Worm (Caenorhabditis elegans) whole organism, L2 larva: ENCODE data around the gene srg-24.

ENCODE experiments used
- ZK546.5 ChIP-seq: sonication (generic microtip); optimal IDR thresholded peaks from 2 replicates; lab custom pipeline; 2017; ENCODE audit warnings: missing biosample characterization, missing genetic modification characterization
- alr-1 ChIP-seq: fragments of 150-350 bp; optimal IDR thresholded peaks from 2 replicates; lab custom pipeline; 2014; ENCODE audit warnings: missing biosample characterization, missing genetic modification characterization
- blmp-1 ChIP-seq: sonication (generic microtip); optimal IDR thresholded peaks from 2 replicates; lab custom pipeline; 2017; ENCODE audit warnings: missing genetic modification characterization, mild to moderate bottlenecking, missing compliant biosample characterization, antibody characterized with exemption, moderate library complexity; ENCODE audit not compliant: insufficient read depth
- ceh-16 ChIP-seq: fragments of 150-350 bp; optimal IDR thresholded peaks from 2 replicates; lab custom pipeline; 2014; ENCODE audit warnings: missing biosample characterization, missing genetic modification characterization
- ceh-82 ChIP-seq: fragments of 150-350 bp; optimal IDR thresholded peaks from 2 replicates; lab custom pipeline; 2014; ENCODE audit warnings: missing biosample characterization, missing genetic modification characterization
- crh-2 ChIP-seq: sonication (generic microtip); optimal IDR thresholded peaks from 2 replicates; lab custom pipeline; 2017; ENCODE audit warnings: missing biosample characterization, missing genetic modification characterization
- dmd-4 ChIP-seq: sonication (generic microtip); optimal IDR thresholded peaks from 2 replicates; lab custom pipeline; 2017; ENCODE audit warnings: missing biosample characterization, missing genetic modification characterization
- egl-27 ChIP-seq: sonication (generic microtip); optimal IDR thresholded peaks from 3 replicates; lab custom pipeline; 2017; ENCODE audit warnings: missing biosample characterization, missing genetic modification reagents, missing genetic modification characterization
- elt-1 ChIP-seq: fragments of 150-350 bp; optimal IDR thresholded peaks from 2 replicates; lab custom pipeline; 2014; ENCODE audit warnings: missing biosample characterization, missing genetic modification characterization
- elt-3 ChIP-seq: sonication (generic microtip); optimal IDR thresholded peaks from 2 replicates; lab custom pipeline; 2017; ENCODE audit warnings: missing biosample characterization, missing genetic modification characterization
- fos-1 ChIP-seq: fragments of 150-350 bp; optimal IDR thresholded peaks from 2 replicates; lab custom pipeline; 2014; ENCODE audit warnings: missing biosample characterization, missing genetic modification characterization
- gmeb-1 ChIP-seq: fragments of 150-350 bp; optimal IDR thresholded peaks from 2 replicates; lab custom pipeline; 2014; ENCODE audit warnings: missing biosample characterization, missing genetic modification characterization
- lin-11 ChIP-seq: fragments of 150-350 bp; sonication (generic microtip); optimal IDR thresholded peaks from 2 replicates; lab custom pipeline; 2014; ENCODE audit warnings: missing biosample characterization, missing genetic modification characterization, inconsistent platforms, mixed read lengths
- lin-13 ChIP-seq: fragments of 150-350 bp; optimal IDR thresholded peaks from 2 replicates; lab custom pipeline; 2014; ENCODE audit warnings: missing biosample characterization, missing genetic modification reagents, missing genetic modification characterization
- lin-39 ChIP-seq: fragments of 150-350 bp; optimal IDR thresholded peaks from 2 replicates; lab custom pipeline; 2014; ENCODE audit warnings: missing biosample characterization, missing genetic modification reagents, missing genetic modification characterization
- lsy-2 ChIP-seq, 2 experiments: fragments of 150-350 bp in 1 of 2; sonication (generic microtip) in 1 of 2; optimal IDR thresholded peaks; 2 replicates each; lab custom pipeline; 2014 to 2017; ENCODE audit warnings: missing biosample characterization in 2 of 2, missing genetic modification characterization in 2 of 2
- mbf-1 ChIP-seq: sonication (generic microtip); optimal IDR thresholded peaks from 2 replicates; lab custom pipeline; 2017; ENCODE audit warnings: missing biosample characterization, missing genetic modification characterization
- mdl-1 ChIP-seq, 2 experiments: fragments of 150-350 bp in 1 of 2; sonication (generic microtip) in 1 of 2; optimal IDR thresholded peaks; 2 replicates each; lab custom pipeline; 2017; ENCODE audit warnings: missing biosample characterization in 2 of 2, missing genetic modification characterization in 2 of 2
- nhr-10 ChIP-seq: sonication (generic microtip); optimal IDR thresholded peaks from 2 replicates; lab custom pipeline; 2017; ENCODE audit warnings: missing biosample characterization, missing genetic modification characterization
- nhr-11 ChIP-seq: fragments of 150-350 bp; optimal IDR thresholded peaks from 2 replicates; lab custom pipeline; 2014; ENCODE audit warnings: missing biosample characterization, missing genetic modification characterization
- nhr-12 ChIP-seq: fragments of 150-350 bp; optimal IDR thresholded peaks from 2 replicates; lab custom pipeline; 2014; ENCODE audit warnings: missing biosample characterization, missing genetic modification characterization
- nhr-23 ChIP-seq: fragments of 150-350 bp; optimal IDR thresholded peaks from 2 replicates; lab custom pipeline; 2014; ENCODE audit warnings: missing biosample characterization, missing genetic modification reagents, missing genetic modification characterization
- nhr-237 ChIP-seq: fragments of 150-350 bp; optimal IDR thresholded peaks from 2 replicates; lab custom pipeline; 2014; ENCODE audit warnings: missing biosample characterization, missing genetic modification characterization
- peb-1 ChIP-seq: fragments of 150-350 bp; optimal IDR thresholded peaks from 2 replicates; lab custom pipeline; 2014; ENCODE audit warnings: missing biosample characterization, missing genetic modification characterization
- skn-1 ChIP-seq: sonication (generic microtip); optimal IDR thresholded peaks from 2 replicates; lab custom pipeline; 2017; ENCODE audit warnings: missing biosample characterization, missing genetic modification characterization
- sma-3 ChIP-seq: sonication (generic microtip); optimal IDR thresholded peaks from 2 replicates; lab custom pipeline; 2016; ENCODE audit warnings: missing genetic modification reagents, missing genetic modification characterization, missing compliant biosample characterization
- sma-9 ChIP-seq, 2 experiments: fragments of 150-350 bp in 1 of 2; sonication (generic microtip) in 1 of 2; optimal IDR thresholded peaks; 2 replicates each; lab custom pipeline; 2014 to 2016; ENCODE audit warnings: missing genetic modification characterization in 2 of 2, mild to moderate bottlenecking in 1 of 2, missing biosample characterization in 1 of 2, missing compliant biosample characterization in 1 of 2, missing genetic modification reagents in 1 of 2, moderate library complexity in 1 of 2
- unc-39 ChIP-seq: fragments of 150-350 bp; optimal IDR thresholded peaks from 2 replicates; lab custom pipeline; 2014; ENCODE audit warnings: missing biosample characterization, missing genetic modification characterization
- unc-55 ChIP-seq: fragments of 150-350 bp; sonication (generic microtip); optimal IDR thresholded peaks from 3 replicates; lab custom pipeline; 2014; ENCODE audit warnings: missing biosample characterization, missing genetic modification reagents, missing genetic modification characterization
- unc-62 ChIP-seq: fragments of 150-350 bp; optimal IDR thresholded peaks from 2 replicates; lab custom pipeline; 2014; ENCODE audit warnings: missing biosample characterization, missing genetic modification reagents, missing genetic modification characterization
- zag-1 ChIP-seq: fragments of 150-350 bp; optimal IDR thresholded peaks from 2 replicates; lab custom pipeline; 2014; ENCODE audit warnings: missing biosample characterization, missing genetic modification characterization
- ztf-1 ChIP-seq: fragments of 200-800 bp; sonication (Bioruptor generic); conservative IDR thresholded peaks from 2 replicates; pipeline ENCODE4 v1.3.6; 2022; ENCODE audit warnings: missing genetic modification characterization, missing compliant biosample characterization
- ztf-4 ChIP-seq: fragments of 150-350 bp; optimal IDR thresholded peaks from 2 replicates; lab custom pipeline; 2014; ENCODE audit warnings: missing biosample characterization, missing genetic modification characterization

Gene srg-24

DNA sequence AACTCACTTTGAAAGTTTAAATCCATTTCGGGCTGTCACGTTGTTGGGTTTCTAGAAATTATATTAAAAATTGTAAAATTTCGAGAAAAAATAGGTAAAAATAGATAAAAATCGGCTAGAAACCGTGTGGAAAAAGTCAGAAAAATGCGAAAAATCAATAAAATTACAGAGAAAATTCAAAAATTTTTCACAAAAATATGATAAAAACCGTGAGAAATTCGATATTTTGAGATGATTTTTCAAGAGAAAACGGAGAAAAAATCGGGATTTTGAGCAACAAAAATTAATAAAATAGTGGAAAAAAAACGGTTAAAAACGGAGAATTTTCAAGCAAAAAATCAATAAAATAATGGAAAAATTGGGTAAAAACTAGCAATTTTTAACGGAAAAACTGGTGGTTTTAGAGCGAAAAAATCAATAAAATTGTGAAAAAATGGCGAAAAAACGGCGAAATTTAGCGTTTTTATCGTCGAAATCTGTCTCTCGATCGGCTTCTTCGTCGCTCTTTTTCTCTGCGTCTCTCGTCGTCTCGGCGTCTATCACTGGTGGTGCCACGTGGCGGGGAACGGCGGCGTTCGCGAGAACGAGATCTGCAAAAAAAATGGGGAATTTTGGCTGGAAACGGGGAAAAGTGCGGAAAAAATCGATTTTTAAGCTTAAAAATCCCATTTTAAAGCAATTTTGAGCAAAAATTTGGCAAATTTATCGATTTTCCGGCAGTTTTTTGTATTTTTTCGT, 29.3 kb downstream of the srg-24 start, which contains the start of gene Y25C1A.7:
Gene Y25C1A.7, minus strand, starts transcription at position 51 of the 738 bp plus-strand sequence.
- TF ChIP-seq mdl-1 (tag; optimal IDR thresholded peaks at IDR 0.05; lab: Kevin White, UChicago): no peak
- TF ChIP-seq crh-2 (tag; lab: Kevin White, UChicago): peak; percentile 60

DNA sequence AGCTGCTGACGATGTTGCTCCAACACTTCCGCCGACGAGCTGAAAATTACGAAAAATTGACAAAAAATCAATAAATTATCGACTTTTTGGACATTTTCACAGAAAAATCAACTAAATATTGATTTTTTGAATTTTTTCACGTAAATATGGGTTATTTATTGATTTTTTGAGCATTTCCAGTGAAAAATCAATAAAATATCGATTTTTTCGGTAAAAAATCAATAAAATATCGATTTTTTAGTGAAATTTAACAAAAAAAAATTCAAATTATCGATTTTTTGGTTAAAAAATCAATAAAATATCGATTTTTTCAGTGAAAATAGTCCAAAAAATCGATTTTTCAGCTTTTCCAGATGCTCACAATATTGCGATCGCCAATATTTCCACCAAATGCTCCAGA, 30.3 kb downstream of the srg-24 start:
- TF ChIP-seq mdl-1 (tag; optimal IDR thresholded peaks at IDR 0.05; lab: Kevin White, UChicago) (no peak), dmd-4 (tag; lab: Kevin White, UChicago) (no peak), unc-39 (no peak), egl-27 (tag; lab: Kevin White, UChicago) (no peak), nhr-11 (no peak), peb-1 (tag; lab: Kevin White, UChicago) (no peak), alr-1 (tag; lab: Kevin White, UChicago) (no peak), mbf-1 (tag; lab: Kevin White, UChicago) (no peak), lin-11 (tag; lab: Kevin White, UChicago) (no peak), ZK546.5 (tag; lab: Kevin White, UChicago) (no peak), nhr-10 (no peak), elt-3 (tag; lab: Kevin White, UChicago) (no peak), lsy-2 (tag; optimal IDR thresholded peaks at IDR 0.05; lab: Kevin White, UChicago) (no peak), blmp-1 (no peak)

DNA sequence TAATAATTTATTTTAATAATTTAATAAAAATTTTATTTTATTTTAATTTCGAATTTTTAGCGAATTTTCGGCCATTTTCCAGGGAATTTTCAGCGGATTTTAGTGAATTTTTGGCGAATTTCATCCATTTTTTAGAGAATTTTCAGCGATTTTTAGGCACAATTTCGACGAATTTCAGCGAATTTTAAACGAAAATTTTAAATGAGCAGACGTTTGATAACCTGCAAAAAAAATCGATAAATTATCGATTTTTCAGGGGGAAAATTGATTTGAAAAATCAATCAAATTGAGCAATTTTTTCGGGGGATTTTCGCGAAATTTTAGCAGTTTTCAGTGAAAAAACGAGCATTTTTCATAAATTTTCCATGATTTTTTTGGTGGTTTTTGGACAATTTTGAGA, 31.8 kb downstream of the srg-24 start:
- no peak for TF ChIP-seq elt-3 (tag; lab: Kevin White, UChicago)
- TF ChIP-seq sma-3 (GFP tag; lab: Kevin White, UChicago): no peak
- TF ChIP-seq ZK546.5 (tag; lab: Kevin White, UChicago): no peak
- no peak for TF ChIP-seq nhr-237 (tag; lab: Kevin White, UChicago)
- no peak for TF ChIP-seq ceh-16 (tag; lab: Kevin White, UChicago)
- no peak for TF ChIP-seq ztf-4 (tag; lab: Kevin White, UChicago)
- TF ChIP-seq ceh-82 (tag; lab: Kevin White, UChicago): no peak
- no peak for TF ChIP-seq gmeb-1
- no peak for TF ChIP-seq unc-55
- TF ChIP-seq lsy-2 (tag; optimal IDR thresholded peaks at IDR 0.05; lab: Kevin White, UChicago): no peak
- TF ChIP-seq lin-13 (GFP tag; lab: Kevin White, UChicago): no peak
- no peak for TF ChIP-seq zag-1 (tag; lab: Kevin White, UChicago)
- TF ChIP-seq nhr-12 (tag; lab: Kevin White, UChicago): no peak
- TF ChIP-seq alr-1 (tag; lab: Kevin White, UChicago): no peak
- TF ChIP-seq mbf-1 (tag; lab: Kevin White, UChicago): no peak
- TF ChIP-seq ztf-1 (GFP tag; lab: Robert Waterston, UW): no peak
- TF ChIP-seq lin-39 (tag; lab: Kevin White, UChicago): no peak
- no peak for TF ChIP-seq mdl-1 (tag; optimal IDR thresholded peaks at IDR 0.05; lab: Kevin White, UChicago)
- TF ChIP-seq skn-1 (tag; lab: Kevin White, UChicago): no peak
- TF ChIP-seq, all 48 proteins: peak for 0

- TF ChIP-seq elt-1: no peak
Measured at ce11 chrII:3067896-3068295, 32.5 kb downstream of the srg-24 start.

DNA sequence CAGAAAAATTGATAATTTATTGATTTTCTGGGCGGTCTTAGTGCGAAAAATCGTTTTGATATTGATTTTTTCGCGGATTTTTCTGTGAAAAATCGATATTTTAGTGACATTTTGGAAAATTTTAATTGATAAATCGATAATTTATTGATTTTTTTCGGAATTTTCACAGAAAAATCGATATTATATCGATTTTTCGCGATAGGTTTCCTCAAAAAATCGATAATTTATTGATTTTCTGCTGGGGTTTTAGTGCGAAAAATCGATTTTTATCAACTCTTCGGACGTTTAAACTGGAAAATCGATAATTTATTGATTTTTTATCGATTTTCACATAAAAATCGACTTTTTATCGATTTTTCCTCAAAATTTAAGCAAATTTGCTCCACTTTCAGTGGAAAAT, 33.0 kb downstream of the srg-24 start:
- TF ChIP-seq fos-1 (tag; lab: Kevin White, UChicago) (no peak), unc-62 (no peak), lin-39 (tag; lab: Kevin White, UChicago) (no peak), ceh-82 (tag; lab: Kevin White, UChicago) (no peak), mbf-1 (tag; lab: Kevin White, UChicago) (no peak), gmeb-1 (no peak), nhr-23 (tag; lab: Kevin White, UChicago) (no peak), mdl-1 (tag; optimal IDR thresholded peaks at IDR 0.05; lab: Kevin White, UChicago) (no peak), sma-9 (GFP tag; optimal IDR thresholded peaks at IDR 0.05; lab: Kevin White, UChicago) (no peak), sma-9 (tag; optimal IDR thresholded peaks at IDR 0.05; lab: Kevin White, UChicago) (no peak)
